Fruit fly (Drosophila melanogaster) whole organism, embryonic: ENCODE measurements around the gene mRpL17.

Experiments used
- ATbp ChIP-seq: fragments of 200-800 bp; sonication (Bioruptor generic); optimal IDR thresholded peaks from 2 replicates; lab custom pipeline; 2017; ENCODE audit warnings: missing biosample characterization, mild to moderate bottlenecking, missing genetic modification characterization, missing genetic modification reagents
- BtbVII ChIP-seq: fragments of 200-800 bp; sonication (Bioruptor generic); optimal IDR thresholded peaks from 3 replicates; lab custom pipeline; 2017; ENCODE audit warnings: missing biosample characterization, mild to moderate bottlenecking, missing genetic modification characterization
- CG10431 ChIP-seq: fragments of 200-800 bp; sonication (Bioruptor generic); optimal IDR thresholded peaks from 3 replicates; lab custom pipeline; 2018; ENCODE audit warnings: missing biosample characterization, mild to moderate bottlenecking, missing genetic modification characterization
- CG11093 ChIP-seq: fragments of 200-800 bp; sonication (Bioruptor generic); IDR thresholded peaks from 3 replicates; pipeline ENCODE4 v1.3.6; 2022; ENCODE audit warnings: missing biosample characterization, missing genetic modification characterization
- CG1233 ChIP-seq: fragments of 200-800 bp; sonication (Bioruptor generic); optimal IDR thresholded peaks from 4 replicates; lab custom pipeline; 2018; ENCODE audit warnings: missing biosample characterization, mild to moderate bottlenecking, missing genetic modification characterization
- CG13296 ChIP-seq: fragments of 200-800 bp; sonication (Bioruptor generic); optimal IDR thresholded peaks from 3 replicates; lab custom pipeline; 2018; ENCODE audit warnings: missing biosample characterization, mild to moderate bottlenecking, missing genetic modification characterization
- CG15479 ChIP-seq: fragments of 200-800 bp; sonication (Bioruptor generic); optimal IDR thresholded peaks from 3 replicates; lab custom pipeline; 2019; ENCODE audit warnings: missing biosample characterization, mild to moderate bottlenecking, missing genetic modification characterization, moderate library complexity
- CG15601 ChIP-seq: fragments of 200-800 bp; sonication (Bioruptor generic); optimal IDR thresholded peaks from 3 replicates; lab custom pipeline; 2019; ENCODE audit warnings: missing biosample characterization, mild to moderate bottlenecking, missing genetic modification characterization, moderate library complexity
- CG17359 ChIP-seq: fragments of 200-800 bp; sonication (Bioruptor generic); optimal IDR thresholded peaks from 3 replicates; lab custom pipeline; 2018; ENCODE audit warnings: missing biosample characterization, mild to moderate bottlenecking, missing genetic modification characterization, moderate library complexity
- CG17568 ChIP-seq: fragments of 200-800 bp; sonication (Bioruptor generic); optimal IDR thresholded peaks from 2 replicates; lab custom pipeline; 2018; ENCODE audit warnings: missing biosample characterization, mild to moderate bottlenecking, missing genetic modification characterization, moderate library complexity
- CG3281 ChIP-seq: fragments of 200-800 bp; sonication (Bioruptor generic); optimal IDR thresholded peaks from 3 replicates; lab custom pipeline; 2017; ENCODE audit warnings: missing biosample characterization, mild to moderate bottlenecking, missing genetic modification characterization
- CG33557 ChIP-seq: fragments of 200-800 bp; sonication (Bioruptor generic); optimal IDR thresholded peaks from 2 replicates; lab custom pipeline; 2019; ENCODE audit warnings: missing biosample characterization, mild to moderate bottlenecking, missing genetic modification characterization, moderate library complexity
- CG34376 ChIP-seq: fragments of 200-800 bp; sonication (Bioruptor generic); optimal IDR thresholded peaks from 2 replicates; lab custom pipeline; 2018; ENCODE audit warnings: missing biosample characterization, mild to moderate bottlenecking, missing genetic modification characterization
- CG34422 ChIP-seq: fragments of 200-800 bp; sonication (Bioruptor generic); IDR thresholded peaks from 3 replicates; pipeline ENCODE4 v1.3.6; 2022; ENCODE audit warnings: missing biosample characterization, missing genetic modification characterization
- CG4328 ChIP-seq: fragments of 200-800 bp; sonication (Bioruptor generic); optimal IDR thresholded peaks from 3 replicates; lab custom pipeline; 2017; ENCODE audit warnings: missing biosample characterization, missing genetic modification reagents, missing genetic modification characterization
- CG4424 ChIP-seq: fragments of 200-800 bp; sonication (Bioruptor generic); optimal IDR thresholded peaks from 3 replicates; lab custom pipeline; 2016; ENCODE audit warnings: missing biosample characterization, missing genetic modification characterization
- CG7928 ChIP-seq: fragments of 200-800 bp; sonication (Bioruptor generic); optimal IDR thresholded peaks from 2 replicates; lab custom pipeline; 2017; ENCODE audit warnings: missing biosample characterization, mild to moderate bottlenecking, missing genetic modification characterization
- CG8281 ChIP-seq: fragments of 200-800 bp; sonication (Bioruptor generic); optimal IDR thresholded peaks from 2 replicates; lab custom pipeline; 2018; ENCODE audit warnings: missing biosample characterization, mild to moderate bottlenecking, missing genetic modification characterization, moderate library complexity
- D19A ChIP-seq: fragments of 200-800 bp; optimal IDR thresholded peaks from 3 replicates; lab custom pipeline; 2019; ENCODE audit warnings: missing biosample characterization, mild to moderate bottlenecking, missing genetic modification characterization, moderate library complexity
- Elba2 ChIP-seq: fragments of 200-800 bp; sonication (Bioruptor generic); optimal IDR thresholded peaks from 3 replicates; lab custom pipeline; 2016; ENCODE audit warnings: missing biosample characterization, missing genetic modification characterization
- GATAe ChIP-seq: fragments of 200-800 bp; sonication (Bioruptor generic); conservative IDR thresholded peaks from 2 replicates; pipeline ENCODE4 v1.3.6; 2022; ENCODE audit warnings: missing biosample characterization, missing genetic modification characterization
- HHEX ChIP-seq: fragments of 200-800 bp; sonication (Bioruptor generic); optimal IDR thresholded peaks from 3 replicates; lab custom pipeline; 2017; ENCODE audit warnings: missing biosample characterization, mild to moderate bottlenecking, missing genetic modification characterization, missing genetic modification reagents
- Hand ChIP-seq: fragments of 200-800 bp; sonication (Bioruptor generic); optimal IDR thresholded peaks from 2 replicates; lab custom pipeline; 2017; ENCODE audit warnings: mild to moderate bottlenecking, missing biosample characterization, missing genetic modification reagents, missing genetic modification characterization
- Lhr ChIP-seq: fragments of 200-800 bp; sonication (Bioruptor generic); optimal IDR thresholded peaks from 3 replicates; lab custom pipeline; 2017; ENCODE audit warnings: mild to moderate bottlenecking, missing biosample characterization, missing genetic modification reagents, missing genetic modification characterization
- Lim3 ChIP-seq: fragments of 200-800 bp; sonication (Bioruptor generic); IDR thresholded peaks from 2 replicates; pipeline ENCODE4 v1.3.6; 2022; ENCODE audit warnings: missing biosample characterization, missing genetic modification characterization
- Med ChIP-seq: fragments of 200-800 bp; sonication (Bioruptor generic); peaks from one replicate; lab custom pipeline; 2016; ENCODE audit warnings: missing biosample characterization, missing genetic modification characterization, mild to moderate bottlenecking, inconsistent platforms, moderate library complexity
- NC2β ChIP-seq: fragments of 200-800 bp; sonication (Bioruptor generic); optimal IDR thresholded peaks from 2 replicates; lab custom pipeline; 2016; ENCODE audit warnings: missing biosample characterization, missing genetic modification characterization
- Optix ChIP-seq: fragments of 200-800 bp; sonication (Bioruptor generic); IDR thresholded peaks from 3 replicates; pipeline ENCODE4 v1.3.6; 2022; ENCODE audit warnings: missing biosample characterization, missing genetic modification characterization
- Pdp1 ChIP-seq, 2 experiments: fragments of 200-800 bp; sonication (Bioruptor generic); optimal IDR thresholded peaks; 3 replicates each; lab custom pipeline; 2016; ENCODE audit warnings: missing biosample characterization in 2 of 2, missing genetic modification characterization in 2 of 2, mild to moderate bottlenecking in 1 of 2, moderate library complexity in 1 of 2
- Rx ChIP-seq: fragments of 200-800 bp; sonication (Bioruptor generic); IDR thresholded peaks from 2 replicates; pipeline ENCODE4 v1.3.6; 2022; ENCODE audit warnings: missing biosample characterization, missing genetic modification characterization
- Sox100B ChIP-seq: fragments of 200-800 bp; sonication (Bioruptor generic); optimal IDR thresholded peaks from 3 replicates; lab custom pipeline; 2018; ENCODE audit warnings: missing biosample characterization, mild to moderate bottlenecking, missing genetic modification characterization
- Sry-β ChIP-seq: fragments of 200-800 bp; sonication (Bioruptor generic); optimal IDR thresholded peaks from 2 replicates; lab custom pipeline; 2018; ENCODE audit warnings: missing biosample characterization, mild to moderate bottlenecking, missing genetic modification characterization, moderate library complexity
- Trl ChIP-seq, 3 experiments: fragments of >200 bp in 2 of 3; fragments of 200-800 bp in 1 of 3; sonication (Bioruptor generic) in 1 of 3; optimal IDR thresholded peaks; 2 replicates in 1 of 3; 3 replicates in 2 of 3; lab custom pipeline; 2016 to 2017; ENCODE audit warnings: missing biosample characterization in 1 of 3, missing genetic modification characterization in 1 of 3
- cwo ChIP-seq: fragments of 200-800 bp; sonication (Bioruptor generic); optimal IDR thresholded peaks from 3 replicates; lab custom pipeline; 2017; ENCODE audit warnings: missing biosample characterization, missing genetic modification characterization, mild to moderate bottlenecking, moderate library complexity, missing genetic modification reagents
- disco-r ChIP-seq: fragments of 200-800 bp; sonication (Bioruptor generic); optimal IDR thresholded peaks from 2 replicates; lab custom pipeline; 2016; ENCODE audit warnings: missing biosample characterization, missing genetic modification characterization
- eve ChIP-seq, 2 experiments: fragments of >200 bp; optimal IDR thresholded peaks; 2 replicates each; lab custom pipeline; 2017; ENCODE audit warnings: missing biosample characterization in 2 of 2, missing genetic modification characterization in 2 of 2
- exex ChIP-seq: fragments of 200-800 bp; sonication (Bioruptor generic); optimal IDR thresholded peaks from 4 replicates; lab custom pipeline; 2018; ENCODE audit warnings: missing biosample characterization, mild to moderate bottlenecking, missing genetic modification characterization, moderate library complexity
- gfzf ChIP-seq: fragments of 200-800 bp; sonication (Bioruptor generic); optimal IDR thresholded peaks from 2 replicates; lab custom pipeline; 2016; ENCODE audit warnings: missing biosample characterization, mild to moderate bottlenecking, missing genetic modification characterization, moderate library complexity
- h ChIP-seq: fragments of >200 bp; optimal IDR thresholded peaks from 2 replicates; lab custom pipeline; 2017
- jing ChIP-seq: fragments of 200-800 bp; sonication (Bioruptor generic); optimal IDR thresholded peaks from 2 replicates; lab custom pipeline; 2018; ENCODE audit warnings: missing biosample characterization, mild to moderate bottlenecking, missing genetic modification characterization
- mirr ChIP-seq: fragments of 200-800 bp; sonication (Bioruptor generic); optimal IDR thresholded peaks from 3 replicates; lab custom pipeline; 2018; ENCODE audit warnings: missing biosample characterization, mild to moderate bottlenecking, missing genetic modification characterization
- nerfin-2 ChIP-seq: fragments of 200-800 bp; sonication (Bioruptor generic); IDR thresholded peaks from 2 replicates; pipeline ENCODE4 v1.3.6; 2022; ENCODE audit warnings: missing biosample characterization, missing genetic modification characterization; ENCODE audit not compliant: partially characterized antibody
- oc ChIP-seq: fragments of 200-800 bp; sonication (Bioruptor generic); optimal IDR thresholded peaks from 2 replicates; lab custom pipeline; 2018; ENCODE audit warnings: missing biosample characterization, mild to moderate bottlenecking, missing genetic modification characterization, moderate library complexity
- odd ChIP-seq: fragments of 200-800 bp; sonication (Bioruptor generic); optimal IDR thresholded peaks from 2 replicates; lab custom pipeline; 2017; ENCODE audit warnings: missing biosample characterization, mild to moderate bottlenecking, missing genetic modification characterization
- pros ChIP-seq: fragments of 200-800 bp; sonication (Bioruptor generic); optimal IDR thresholded peaks from 3 replicates; lab custom pipeline; 2019; ENCODE audit warnings: missing biosample characterization, mild to moderate bottlenecking, missing genetic modification characterization, moderate library complexity
- sd ChIP-seq: fragments of 200-800 bp; sonication (Bioruptor generic); optimal IDR thresholded peaks from 3 replicates; lab custom pipeline; 2018; ENCODE audit warnings: missing biosample characterization, mild to moderate bottlenecking, missing genetic modification characterization, moderate library complexity
- stwl ChIP-seq: fragments of 200-800 bp; sonication (Bioruptor generic); optimal IDR thresholded peaks from 3 replicates; lab custom pipeline; 2018; ENCODE audit warnings: missing biosample characterization, mild to moderate bottlenecking, missing genetic modification characterization, moderate library complexity
- zen ChIP-seq: fragments of 200-800 bp; sonication (Bioruptor generic); optimal IDR thresholded peaks from 3 replicates; lab custom pipeline; 2018; ENCODE audit warnings: missing biosample characterization, mild to moderate bottlenecking, missing genetic modification characterization, moderate library complexity

The mRpL17 gene

DNA sequence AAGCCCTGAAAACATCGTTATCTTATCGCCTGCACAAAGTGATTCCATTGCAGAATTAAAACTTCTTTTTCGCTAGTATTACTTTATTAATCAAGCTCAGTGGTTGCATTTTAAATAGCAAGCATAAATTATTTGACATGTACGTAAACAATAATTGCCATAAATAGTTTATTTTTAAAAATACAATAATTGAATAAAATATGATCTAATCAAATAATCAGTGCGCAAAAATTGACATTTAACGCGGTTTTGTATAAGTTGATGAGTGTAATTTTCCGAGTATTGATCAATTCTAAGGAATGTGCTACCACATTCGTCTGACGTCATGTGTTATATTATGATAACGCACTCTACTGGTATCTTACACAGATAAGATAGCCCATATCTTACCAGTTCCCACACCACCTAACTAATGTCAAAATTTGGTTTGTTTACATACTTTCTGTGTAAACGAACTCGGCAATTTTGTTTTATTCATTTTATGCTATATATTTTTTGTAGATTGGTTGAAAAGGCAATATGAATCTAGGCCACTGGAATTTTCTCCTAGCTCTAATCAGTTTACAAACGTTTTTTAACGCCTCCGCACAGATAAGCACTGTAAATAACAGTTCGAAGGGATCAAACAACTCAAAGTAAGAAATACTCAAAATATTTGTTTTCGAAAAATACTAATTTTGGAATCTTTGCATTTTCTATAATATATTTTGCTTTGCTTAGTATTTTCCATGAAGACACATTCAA, 16.9 kb upstream of the mRpL17 start, which contains the start of gene mthl14:
mthl14 (plus strand) TSS at position 10 of the 744 bp plus-strand sequence.
- TF ChIP-seq CG15479 (GFP tag; lab: Kevin White, UChicago) (peak; percentile 37), CG13296 (peak; percentile 14), D19A (tag; lab: Kevin White, UChicago) (no peak), Pdp1 (GFP tag; optimal IDR thresholded peaks at IDR 0.05; lab: Kevin White, UChicago) (peak in 1 of 2 experiments; percentile 16), Sry-β (GFP tag; lab: Kevin White, UChicago) (no peak), ATbp (no peak), stwl (tag; lab: Kevin White, UChicago) (peak; percentile 23), CG8281 (no peak), Optix (GFP tag; lab: Robert Waterston, UW) (no peak), disco-r (GFP tag; lab: Kevin White, UChicago) (no peak), CG33557 (GFP tag; lab: Kevin White, UChicago) (peak; percentile 27), cwo (GFP tag; lab: Kevin White, UChicago) (no peak), Med (GFP tag; lab: Kevin White, UChicago) (peak; percentile 45), oc (tag; lab: Kevin White, UChicago) (no peak), Trl (optimal IDR thresholded peaks at IDR 0.05; lab: Kevin White, UChicago) (no peak), Trl (GFP tag; optimal IDR thresholded peaks at IDR 0.05; lab: Kevin White, UChicago) (no peak), Lim3 (GFP tag; lab: Robert Waterston, UW) (no peak), BtbVII (peak; percentile 58), nerfin-2 (no peak), Hand (GFP tag; lab: Kevin White, UChicago) (no peak), CG3281 (GFP tag; lab: Kevin White, UChicago) (peak; percentile 1), eve (GFP tag; optimal IDR thresholded peaks at IDR 0.05; lab: Kevin White, UChicago) (peak in 1 of 2 experiments; percentile 51), CG15601 (tag; lab: Kevin White, UChicago) (peak; percentile 50), GATAe (GFP tag; lab: Robert Waterston, UW) (peak; percentile 63; the same call in 1 of the 2 replicates), CG11093 (GFP tag; lab: Robert Waterston, UW) (no peak), CG10431 (GFP tag; lab: Kevin White, UChicago) (peak; percentile 1), h (no peak), jing (no peak), NC2β (GFP tag; lab: Kevin White, UChicago) (peak; percentile 11), HHEX (GFP tag; lab: Kevin White, UChicago) (no peak), CG17568 (peak; percentile 39), CG34422 (GFP tag; lab: Robert Waterston, UW) (no peak), CG4424 (GFP tag; lab: Kevin White, UChicago) (no peak), zen (tag; lab: Kevin White, UChicago) (no peak), sd (tag; lab: Kevin White, UChicago) (peak; percentile 97), CG1233 (peak; percentile 35), CG7928 (GFP tag; lab: Kevin White, UChicago) (peak; percentile 45), mirr (GFP tag; lab: Kevin White, UChicago) (peak; percentile 84), odd (GFP tag; lab: Kevin White, UChicago) (peak; percentile 25), Rx (no peak), Elba2 (no peak), CG17359 (tag; lab: Kevin White, UChicago) (peak; percentile 37), Sox100B (GFP tag; lab: Kevin White, UChicago) (no peak), gfzf (GFP tag; lab: Kevin White, UChicago) (peak; percentile 53), exex (tag; lab: Kevin White, UChicago) (peak; percentile 92), CG4328 (GFP tag; lab: Kevin White, UChicago) (peak; percentile 16), Lhr (GFP tag; lab: Kevin White, UChicago) (peak; percentile 3), CG34376 (GFP tag; lab: Kevin White, UChicago) (peak; percentile 77), pros (GFP tag; lab: Kevin White, UChicago) (peak; percentile 31)
